Fruit fly (Drosophila melanogaster): ENCODE data around the gene fh.

fh gene

dm6 chrX:9106212-9106774 lies 42.6 kb downstream of the fh start, which contains the start of gene Bx42 (continued):
- TF ChIP-seq slbo (GFP tag; IDR thresholded peaks at IDR 0.05) = no peak
- peak; percentile 7 for TF ChIP-seq dm (GFP tag; optimal IDR thresholded peaks at IDR 0.05)
- TF ChIP-seq ems (GFP tag; optimal IDR thresholded peaks at IDR 0.05) = no peak
- no peak for TF ChIP-seq rib (GFP tag; IDR thresholded peaks at IDR 0.05)
- TF ChIP-seq MESR4 (GFP tag; optimal IDR thresholded peaks at IDR 0.05) = peak; percentile 96
- no peak for TF ChIP-seq fru (optimal IDR thresholded peaks at IDR 0.05)
- TF ChIP-seq Lhr (GFP tag; optimal IDR thresholded peaks at IDR 0.05) = peak; percentile 31
- no peak for TF ChIP-seq gsb-n (tag; optimal IDR thresholded peaks at IDR 0.05)
- no peak for TF ChIP-seq her (GFP tag; optimal IDR thresholded peaks at IDR 0.05)
- peak; percentile 38; the same call in 1 of the 2 replicates for TF ChIP-seq Dref (GFP tag; IDR thresholded peaks at IDR 0.05)
- TF ChIP-seq NFAT (GFP tag; IDR thresholded peaks at IDR 0.05) = peak; percentile 31; the same call in 1 of the 2 replicates
- no peak for TF ChIP-seq BEAF-32 (GFP tag; optimal IDR thresholded peaks at IDR 0.05)
- TF ChIP-seq CG6272 (GFP tag; IDR thresholded peaks at IDR 0.05) = 0 out of 2 replicates have a peak, but pooled peaks have one; percentile 4
- no peak for TF ChIP-seq MTF-1 (GFP tag; optimal IDR thresholded peaks at IDR 0.05; ENCODE audit: borderline replicate concordance)
- no peak for TF ChIP-seq inv (GFP tag; IDR thresholded peaks at IDR 0.05; ENCODE audit: partially characterized antibody)
- TF ChIP-seq maf-S (GFP tag; optimal IDR thresholded peaks at IDR 0.05) = no peak
- TF ChIP-seq ERR (GFP tag; optimal IDR thresholded peaks at IDR 0.05) = no peak
- TF ChIP-seq exex (tag; optimal IDR thresholded peaks at IDR 0.05) = no peak
- peak; percentile 15; the same call in 1 of the 2 replicates for TF ChIP-seq bbx (GFP tag; IDR thresholded peaks at IDR 0.05; ENCODE audit: partially characterized antibody)
- TF ChIP-seq CG17802 (tag; optimal IDR thresholded peaks at IDR 0.05) = no peak
- TF ChIP-seq CoRest (tag; optimal IDR thresholded peaks at IDR 0.05) = peak; percentile 11
- no peak for TF ChIP-seq dysf (GFP tag; IDR thresholded peaks at IDR 0.05)
- no peak for TF ChIP-seq CG34376 (GFP tag; optimal IDR thresholded peaks at IDR 0.05)
- TF ChIP-seq CG16779 (GFP tag; IDR thresholded peaks at IDR 0.05) = no peak
- no peak for TF ChIP-seq CG17186 (GFP tag; optimal IDR thresholded peaks at IDR 0.05)
- peak; percentile 54 for TF ChIP-seq CG9876 (GFP tag; optimal IDR thresholded peaks at IDR 0.05)
- TF ChIP-seq Blimp-1 (GFP tag; optimal IDR thresholded peaks at IDR 0.05) = no peak
- TF ChIP-seq Camta (GFP tag; optimal IDR thresholded peaks at IDR 0.05) = no peak
- no peak for TF ChIP-seq stc (GFP tag; IDR thresholded peaks at IDR 0.05)
- no peak for TF ChIP-seq CG7745 (tag; optimal IDR thresholded peaks at IDR 0.05)
- TF ChIP-seq ro (GFP tag; IDR thresholded peaks at IDR 0.05) = no peak
- no peak for TF ChIP-seq CG9215 (GFP tag; IDR thresholded peaks at IDR 0.05)
- TF ChIP-seq sr (GFP tag; IDR thresholded peaks at IDR 0.05) = no peak
- TF ChIP-seq Dp (GFP tag; optimal IDR thresholded peaks at IDR 0.05) = peak; percentile 8
- TF ChIP-seq Trl (optimal IDR thresholded peaks at IDR 0.05) = no peak
- peak; percentile 14 for TF ChIP-seq Trl (GFP tag; optimal IDR thresholded peaks at IDR 0.05)
- TF ChIP-seq tio (GFP tag; optimal IDR thresholded peaks at IDR 0.05) = peak; percentile 32
- no peak for TF ChIP-seq CG6813 (GFP tag; optimal IDR thresholded peaks at IDR 0.05)
- peak; percentile 26 for TF ChIP-seq YL-1 (GFP tag; optimal IDR thresholded peaks at IDR 0.05)

- TF ChIP-seq klu (GFP tag; IDR thresholded peaks at IDR 0.05) = no peak
- no peak for TF ChIP-seq CG17385 (GFP tag; optimal IDR thresholded peaks at IDR 0.05)
- TF ChIP-seq fd96Cb (tag; optimal IDR thresholded peaks at IDR 0.05) = no peak
- TF ChIP-seq sr (GFP tag; IDR thresholded peaks at IDR 0.05) = no peak
- no peak for TF ChIP-seq CG10979 (tag; optimal IDR thresholded peaks at IDR 0.05)
- TF ChIP-seq dmrt99B (tag; optimal IDR thresholded peaks at IDR 0.05) = no peak
- no peak for TF ChIP-seq org-1 (GFP tag; optimal IDR thresholded peaks at IDR 0.05)
- TF ChIP-seq tin (GFP tag; optimal IDR thresholded peaks at IDR 0.05) = no peak
- no peak for TF ChIP-seq lmd (GFP tag; IDR thresholded peaks at IDR 0.05)
- no peak for TF ChIP-seq CG3407 (GFP tag; optimal IDR thresholded peaks at IDR 0.05)
- TF ChIP-seq CG8281 (tag; optimal IDR thresholded peaks at IDR 0.05) = no peak
- no peak for TF ChIP-seq CG17328 (GFP tag; IDR thresholded peaks at IDR 0.05)
- TF ChIP-seq ttk (GFP tag; IDR thresholded peaks at IDR 0.05) = no peak
- TF ChIP-seq cad (GFP tag; optimal IDR thresholded peaks at IDR 0.05) = no peak
Measured at dm6 chrX:9103308-9104185, 45.3 kb downstream of the fh start, which contains the start of gene CG7766. Gene CG7766, minus strand, starts transcription at chrX:9103739.
